Worm (Caenorhabditis elegans) whole organism, mixed stage, embryonic: ENCODE measurements around the gene hsd-2.
A peak's percentile ranks its signal among the peaks of the same experiment; 100 is the strongest.

Source experiments
- M03D4.4 ChIP-seq: sonication (generic microtip); optimal IDR thresholded peaks from 2 replicates; lab custom pipeline; 2017; ENCODE audit warnings: mild to moderate bottlenecking, missing genetic modification characterization, missing compliant biosample characterization
- blmp-1 ChIP-seq: fragments of 150-350 bp; optimal IDR thresholded peaks from 2 replicates; lab custom pipeline; 2014; ENCODE audit warnings: missing biosample characterization, missing genetic modification characterization
- ceh-39 ChIP-seq: fragments of 150-350 bp; optimal IDR thresholded peaks from 2 replicates; lab custom pipeline; 2014; ENCODE audit warnings: missing biosample characterization, missing genetic modification characterization
- ces-1 ChIP-seq: fragments of 150-350 bp; optimal IDR thresholded peaks from 2 replicates; lab custom pipeline; 2014; ENCODE audit warnings: missing biosample characterization, missing genetic modification reagents, missing genetic modification characterization
- elt-1 ChIP-seq: sonication (generic microtip); optimal IDR thresholded peaks from 2 replicates; lab custom pipeline; 2017; ENCODE audit warnings: missing genetic modification characterization, mild to moderate bottlenecking, missing compliant biosample characterization, antibody characterized with exemption, moderate library complexity, borderline replicate concordance; ENCODE audit not compliant: insufficient read depth
- elt-3 ChIP-seq: fragments of 150-350 bp; optimal IDR thresholded peaks from 2 replicates; lab custom pipeline; 2014; ENCODE audit warnings: missing biosample characterization, missing genetic modification characterization
- mep-1 ChIP-seq: fragments of 150-350 bp; optimal IDR thresholded peaks from 2 replicates; lab custom pipeline; 2017; ENCODE audit warnings: missing biosample characterization, missing genetic modification reagents, missing genetic modification characterization, inconsistent platforms
- nhr-12 ChIP-seq: fragments of 150-350 bp; optimal IDR thresholded peaks from 2 replicates; lab custom pipeline; 2014; ENCODE audit warnings: missing biosample characterization, missing genetic modification characterization
- pha-4 ChIP-seq: fragments of 150-350 bp; optimal IDR thresholded peaks from 2 replicates; lab custom pipeline; 2018; ENCODE audit warnings: missing biosample characterization, missing genetic modification reagents, missing genetic modification characterization
- snpc-4 ChIP-seq: fragments of 150-350 bp; optimal IDR thresholded peaks from 2 replicates; lab custom pipeline; 2014; ENCODE audit warnings: missing biosample characterization, missing genetic modification characterization
- tbx-8 ChIP-seq: fragments of 200-800 bp; sonication (Bioruptor generic); optimal IDR thresholded peaks from 2 replicates; lab custom pipeline; 2018; ENCODE audit warnings: mild to moderate bottlenecking, missing genetic modification characterization, moderate library complexity, missing compliant biosample characterization
- unc-39 ChIP-seq: fragments of 150-350 bp; optimal IDR thresholded peaks from 2 replicates; lab custom pipeline; 2014; ENCODE audit warnings: missing biosample characterization, missing genetic modification characterization
- unc-62 ChIP-seq: fragments of 150-350 bp; optimal IDR thresholded peaks from 2 replicates; lab custom pipeline; 2014; ENCODE audit warnings: missing biosample characterization, missing genetic modification reagents, missing genetic modification characterization

DNA sequence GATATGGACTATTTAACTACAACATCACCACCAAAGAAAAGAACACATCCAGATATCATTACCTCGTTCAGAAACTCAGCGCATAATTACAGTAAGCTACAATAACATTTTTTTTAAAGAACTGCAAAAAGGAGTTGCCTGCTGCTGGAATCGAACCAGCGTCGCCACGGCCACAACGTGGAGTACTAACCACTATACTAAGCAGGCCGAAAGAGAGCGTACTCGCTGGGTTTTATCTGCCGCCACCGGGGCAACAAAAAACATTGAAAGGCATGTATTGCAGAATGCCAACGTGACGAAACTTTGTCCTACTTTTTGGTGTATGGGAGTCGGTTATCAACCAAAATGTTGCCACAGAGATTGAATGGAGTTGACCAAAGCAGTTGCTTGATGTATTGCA lies 17.6 kb downstream of the hsd-2 start:
- no peak for TF ChIP-seq snpc-4 (tag; lab: Kevin White, UChicago)
- TF ChIP-seq elt-3 (tag; lab: Kevin White, UChicago), result no peak
- no peak for TF ChIP-seq unc-62 (GFP tag; lab: Kevin White, UChicago)
- no peak for TF ChIP-seq unc-39
- no peak for TF ChIP-seq mep-1 (tag; lab: Kevin White, UChicago)
- TF ChIP-seq nhr-12, result no peak
- TF ChIP-seq elt-1 (tag; lab: Kevin White, UChicago), result no peak
- peak; percentile 80 for TF ChIP-seq M03D4.4
- no peak for TF ChIP-seq pha-4 (tag; lab: Kevin White, UChicago)
- no peak for TF ChIP-seq ces-1 (GFP tag; lab: Kevin White, UChicago)
- no peak for TF ChIP-seq ceh-39 (tag; lab: Kevin White, UChicago)
- TF ChIP-seq blmp-1, result no peak
- peak; percentile 60 for TF ChIP-seq tbx-8
